Worm (Caenorhabditis elegans) whole organism, mixed stage, embryonic: Measurements from ENCODE around the gene prcc-1.

Experiments used
- blmp-1 ChIP-seq: fragments of 150-350 bp; optimal IDR thresholded peaks from 2 replicates; lab custom pipeline; 2014; ENCODE audit warnings: missing biosample characterization, missing genetic modification characterization
- ces-1 ChIP-seq: fragments of 150-350 bp; optimal IDR thresholded peaks from 2 replicates; lab custom pipeline; 2014; ENCODE audit warnings: missing biosample characterization, missing genetic modification reagents, missing genetic modification characterization
- elt-1 ChIP-seq: sonication (generic microtip); optimal IDR thresholded peaks from 2 replicates; lab custom pipeline; 2017; ENCODE audit warnings: missing genetic modification characterization, mild to moderate bottlenecking, missing compliant biosample characterization, antibody characterized with exemption, moderate library complexity, borderline replicate concordance; ENCODE audit not compliant: insufficient read depth
- elt-3 ChIP-seq: fragments of 150-350 bp; optimal IDR thresholded peaks from 2 replicates; lab custom pipeline; 2014; ENCODE audit warnings: missing biosample characterization, missing genetic modification characterization
- mab-5 ChIP-seq: fragments of 150-350 bp; optimal IDR thresholded peaks from 2 replicates; lab custom pipeline; 2014; ENCODE audit warnings: missing biosample characterization, missing genetic modification characterization
- nhr-12 ChIP-seq: fragments of 150-350 bp; optimal IDR thresholded peaks from 2 replicates; lab custom pipeline; 2014; ENCODE audit warnings: missing biosample characterization, missing genetic modification characterization
- nhr-2 ChIP-seq: fragments of 150-350 bp; optimal IDR thresholded peaks from 2 replicates; lab custom pipeline; 2014; ENCODE audit warnings: missing biosample characterization, missing genetic modification characterization
- nhr-237 ChIP-seq: fragments of 150-350 bp; optimal IDR thresholded peaks from 2 replicates; lab custom pipeline; 2014; ENCODE audit warnings: missing biosample characterization, missing genetic modification characterization
- nhr-76 ChIP-seq: sonication (generic microtip); optimal IDR thresholded peaks from 2 replicates; lab custom pipeline; 2017; ENCODE audit warnings: missing biosample characterization, missing genetic modification characterization
- snpc-4 ChIP-seq: fragments of 150-350 bp; optimal IDR thresholded peaks from 2 replicates; lab custom pipeline; 2014; ENCODE audit warnings: missing biosample characterization, missing genetic modification characterization
- sptf-1 ChIP-seq: sonication (generic microtip); optimal IDR thresholded peaks from 2 replicates; lab custom pipeline; 2017; ENCODE audit warnings: mild to moderate bottlenecking, missing genetic modification characterization, moderate library complexity, missing compliant biosample characterization
- unc-39 ChIP-seq: fragments of 150-350 bp; optimal IDR thresholded peaks from 2 replicates; lab custom pipeline; 2014; ENCODE audit warnings: missing biosample characterization, missing genetic modification characterization
- unc-62 ChIP-seq: fragments of 150-350 bp; optimal IDR thresholded peaks from 2 replicates; lab custom pipeline; 2014; ENCODE audit warnings: missing biosample characterization, missing genetic modification reagents, missing genetic modification characterization

DNA sequence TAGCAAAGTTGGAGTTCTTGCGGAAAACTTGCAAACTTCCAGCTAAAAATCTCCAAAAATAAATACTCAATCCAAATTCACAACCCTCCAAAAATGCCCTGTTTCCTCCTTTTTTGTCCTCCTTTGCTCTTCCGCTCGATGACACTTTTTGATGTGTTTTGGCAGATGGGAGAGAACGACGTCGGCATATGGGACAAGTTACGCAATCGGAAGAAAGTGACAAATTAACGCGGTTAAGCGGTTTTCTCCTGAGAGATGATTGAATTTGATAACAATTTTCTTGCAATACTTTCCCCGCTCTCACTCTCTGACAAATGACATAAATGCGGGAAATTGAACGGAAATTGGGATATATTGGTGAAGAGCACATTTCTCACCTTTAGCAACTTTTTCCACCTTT lies 23.1 kb upstream of the prcc-1 start:
- no peak for TF ChIP-seq mab-5 (tag; lab: Kevin White, UChicago)
- peak; percentile 3 for TF ChIP-seq unc-62 (GFP tag; lab: Kevin White, UChicago)
- TF ChIP-seq nhr-237 (tag; lab: Kevin White, UChicago), result no peak
- TF ChIP-seq nhr-2 (tag; lab: Kevin White, UChicago), result peak; percentile 59
- TF ChIP-seq elt-1 (tag; lab: Kevin White, UChicago), result no peak
- TF ChIP-seq snpc-4 (tag; lab: Kevin White, UChicago), result no peak
- TF ChIP-seq nhr-76, result no peak
- TF ChIP-seq nhr-12 (tag; lab: Kevin White, UChicago), result no peak
- TF ChIP-seq unc-39 (tag; lab: Kevin White, UChicago), result no peak
- TF ChIP-seq ces-1 (GFP tag; lab: Kevin White, UChicago), result no peak
- TF ChIP-seq elt-3 (tag; lab: Kevin White, UChicago), result no peak
- TF ChIP-seq sptf-1 (tag; lab: Kevin White, UChicago), result no peak
- TF ChIP-seq blmp-1 (tag; lab: Kevin White, UChicago), result no peak
